Fruit fly (Drosophila melanogaster) whole organism, embryonic: ENCODE results near the gene Dsor1.

Experiments used
- Asciz ChIP-seq: fragments of 200-800 bp; sonication (Bioruptor generic); optimal IDR thresholded peaks from 2 replicates; lab custom pipeline; 2017; ENCODE audit warnings: missing biosample characterization, mild to moderate bottlenecking, missing genetic modification characterization, missing genetic modification reagents
- CG10979 ChIP-seq: fragments of 200-800 bp; sonication (Bioruptor generic); optimal IDR thresholded peaks from 2 replicates; lab custom pipeline; 2018; ENCODE audit warnings: missing biosample characterization, mild to moderate bottlenecking, missing genetic modification characterization, moderate library complexity
- CG11696 ChIP-seq: fragments of 200-800 bp; sonication (Bioruptor generic); IDR thresholded peaks from 2 replicates; pipeline ENCODE4 v1.3.6; 2022; ENCODE audit warnings: missing biosample characterization, missing genetic modification characterization
- CG12236 ChIP-seq: fragments of 200-800 bp; sonication (Bioruptor generic); optimal IDR thresholded peaks from 2 replicates; lab custom pipeline; 2016; ENCODE audit warnings: missing biosample characterization, missing genetic modification characterization
- CG16813 ChIP-seq: fragments of 200-800 bp; sonication (Bioruptor generic); IDR thresholded peaks from 3 replicates; pipeline ENCODE4 v1.3.6; 2022; ENCODE audit warnings: missing biosample characterization, missing genetic modification characterization; ENCODE audit not compliant: partially characterized antibody
- CG17802 ChIP-seq: fragments of 200-800 bp; sonication (Bioruptor generic); optimal IDR thresholded peaks from 2 replicates; lab custom pipeline; 2018; ENCODE audit warnings: missing biosample characterization, mild to moderate bottlenecking, missing genetic modification characterization, moderate library complexity
- CG17829 ChIP-seq: fragments of 200-800 bp; optimal IDR thresholded peaks from 2 replicates; lab custom pipeline; 2019; ENCODE audit warnings: missing biosample characterization, mild to moderate bottlenecking, missing genetic modification characterization, moderate library complexity
- CG18619 ChIP-seq: fragments of 200-800 bp; sonication (Bioruptor generic); optimal IDR thresholded peaks from 3 replicates; lab custom pipeline; 2017; ENCODE audit warnings: missing biosample characterization, mild to moderate bottlenecking, missing genetic modification characterization
- CG2678 ChIP-seq: fragments of 200-800 bp; sonication (Bioruptor generic); optimal IDR thresholded peaks from 3 replicates; lab custom pipeline; 2019; ENCODE audit warnings: missing biosample characterization, mild to moderate bottlenecking, missing genetic modification characterization, moderate library complexity
- CG2889 ChIP-seq: fragments of 200-800 bp; sonication (Bioruptor generic); IDR thresholded peaks from 3 replicates; pipeline ENCODE4 v1.3.6; 2022; ENCODE audit warnings: missing biosample characterization, missing genetic modification characterization
- CG30403 ChIP-seq: fragments of 200-800 bp; sonication (Bioruptor generic); optimal IDR thresholded peaks from 3 replicates; lab custom pipeline; 2016; ENCODE audit warnings: missing biosample characterization, missing genetic modification characterization
- CG3407 ChIP-seq: fragments of 200-800 bp; sonication (Bioruptor generic); optimal IDR thresholded peaks from 2 replicates; lab custom pipeline; 2018; ENCODE audit warnings: missing biosample characterization, mild to moderate bottlenecking, missing genetic modification characterization
- CG34422 ChIP-seq: fragments of 200-800 bp; sonication (Bioruptor generic); IDR thresholded peaks from 3 replicates; pipeline ENCODE4 v1.3.6; 2022; ENCODE audit warnings: missing biosample characterization, missing genetic modification characterization
- CG4707 ChIP-seq: fragments of 200-800 bp; sonication (Bioruptor generic); optimal IDR thresholded peaks from 2 replicates; lab custom pipeline; 2018; ENCODE audit warnings: missing biosample characterization, mild to moderate bottlenecking, missing genetic modification characterization, moderate library complexity
- CG4820 ChIP-seq: fragments of 200-800 bp; sonication (Bioruptor generic); optimal IDR thresholded peaks from 3 replicates; lab custom pipeline; 2016; ENCODE audit warnings: missing biosample characterization, missing genetic modification characterization
- CG5953 ChIP-seq: fragments of 200-800 bp; sonication (Bioruptor generic); IDR thresholded peaks from 2 replicates; pipeline ENCODE4 v1.3.6; 2022; ENCODE audit warnings: missing biosample characterization, missing genetic modification characterization
- CG7271 ChIP-seq: fragments of 200-800 bp; sonication (Bioruptor generic); optimal IDR thresholded peaks from 2 replicates; lab custom pipeline; 2018; ENCODE audit warnings: missing biosample characterization, mild to moderate bottlenecking, missing genetic modification characterization, moderate library complexity
- CG7556 ChIP-seq: fragments of 200-800 bp; sonication (Bioruptor generic); optimal IDR thresholded peaks from 2 replicates; lab custom pipeline; 2017; ENCODE audit warnings: missing biosample characterization, mild to moderate bottlenecking, missing genetic modification characterization
- CHES-1-like ChIP-seq: fragments of 200-800 bp; sonication (Bioruptor generic); optimal IDR thresholded peaks from 2 replicates; lab custom pipeline; 2016; ENCODE audit warnings: missing biosample characterization, missing genetic modification characterization
- Dad ChIP-seq: fragments of 200-800 bp; sonication (Bioruptor generic); optimal IDR thresholded peaks from 3 replicates; lab custom pipeline; 2016; ENCODE audit warnings: missing biosample characterization, missing genetic modification characterization
- Dbx ChIP-seq: fragments of 200-800 bp; sonication (Bioruptor generic); IDR thresholded peaks from 3 replicates; pipeline ENCODE4 v1.3.6; 2022; ENCODE audit warnings: missing biosample characterization, missing genetic modification characterization
- Fer3 ChIP-seq: fragments of 200-800 bp; sonication (Bioruptor generic); optimal IDR thresholded peaks from 2 replicates; lab custom pipeline; 2018; ENCODE audit warnings: missing biosample characterization, mild to moderate bottlenecking, missing genetic modification characterization, moderate library complexity
- Gug ChIP-seq: fragments of 200-800 bp; sonication (Bioruptor generic); IDR thresholded peaks from 4 replicates; pipeline ENCODE4 v1.3.6; 2022; ENCODE audit warnings: missing biosample characterization, missing genetic modification characterization
- Hsf ChIP-seq: fragments of 200-800 bp; sonication (Bioruptor generic); optimal IDR thresholded peaks from 3 replicates; lab custom pipeline; 2016; ENCODE audit warnings: missing biosample characterization, missing genetic modification characterization
- MESR4 ChIP-seq: fragments of 200-800 bp; sonication (Bioruptor generic); optimal IDR thresholded peaks from 2 replicates; lab custom pipeline; 2018; ENCODE audit warnings: missing biosample characterization, mild to moderate bottlenecking, missing genetic modification characterization, moderate library complexity
- NC2α ChIP-seq: fragments of 200-800 bp; sonication (Bioruptor generic); optimal IDR thresholded peaks from 2 replicates; lab custom pipeline; 2016; ENCODE audit warnings: missing biosample characterization, missing genetic modification characterization
- Neu2 ChIP-seq: fragments of 200-800 bp; sonication (Bioruptor generic); optimal IDR thresholded peaks from 3 replicates; lab custom pipeline; 2016; ENCODE audit warnings: missing biosample characterization, missing genetic modification characterization, borderline replicate concordance
- Opbp ChIP-seq: fragments of 200-800 bp; sonication (Bioruptor generic); IDR thresholded peaks from 3 replicates; pipeline ENCODE4 v1.3.6; 2022; ENCODE audit warnings: missing biosample characterization, missing genetic modification characterization; ENCODE audit not compliant: partially characterized antibody
- Sin3A ChIP-seq: fragments of >200 bp; optimal IDR thresholded peaks from 2 replicates; lab custom pipeline; 2018
- ase ChIP-seq: fragments of 200-800 bp; sonication (Bioruptor generic); IDR thresholded peaks from 3 replicates; pipeline ENCODE4 v1.3.6; 2022; ENCODE audit warnings: missing biosample characterization, missing genetic modification characterization
- emc ChIP-seq: fragments of 200-800 bp; sonication (Bioruptor generic); optimal IDR thresholded peaks from 2 replicates; lab custom pipeline; 2016; ENCODE audit warnings: missing biosample characterization, missing genetic modification characterization
- exex ChIP-seq: fragments of 200-800 bp; sonication (Bioruptor generic); optimal IDR thresholded peaks from 4 replicates; lab custom pipeline; 2018; ENCODE audit warnings: missing biosample characterization, mild to moderate bottlenecking, missing genetic modification characterization, moderate library complexity
- gce ChIP-seq: fragments of 200-800 bp; sonication (Bioruptor generic); IDR thresholded peaks from 3 replicates; pipeline ENCODE4 v1.3.6; 2022; ENCODE audit warnings: missing biosample characterization, missing genetic modification characterization
- gcm ChIP-seq: fragments of 200-800 bp; sonication (Bioruptor generic); optimal IDR thresholded peaks from 2 replicates; lab custom pipeline; 2019; ENCODE audit warnings: missing biosample characterization, mild to moderate bottlenecking, missing genetic modification characterization, moderate library complexity
- gem ChIP-seq: fragments of 200-800 bp; sonication (Bioruptor generic); optimal IDR thresholded peaks from 2 replicates; lab custom pipeline; 2019; ENCODE audit warnings: missing biosample characterization, mild to moderate bottlenecking, missing genetic modification characterization, moderate library complexity
- ham ChIP-seq: fragments of 200-800 bp; sonication (Bioruptor generic); IDR thresholded peaks from 2 replicates; pipeline ENCODE4 v1.3.6; 2022; ENCODE audit warnings: missing biosample characterization, missing genetic modification characterization
- hbn ChIP-seq: fragments of 200-800 bp; sonication (Bioruptor generic); IDR thresholded peaks from 2 replicates; pipeline ENCODE4 v1.3.6; 2022; ENCODE audit warnings: missing biosample characterization, missing genetic modification characterization; ENCODE audit not compliant: partially characterized antibody
- ind ChIP-seq: fragments of 200-800 bp; sonication (Bioruptor generic); optimal IDR thresholded peaks from 3 replicates; lab custom pipeline; 2016; ENCODE audit warnings: missing biosample characterization, missing genetic modification characterization
- mirr ChIP-seq: fragments of 200-800 bp; sonication (Bioruptor generic); optimal IDR thresholded peaks from 3 replicates; lab custom pipeline; 2018; ENCODE audit warnings: missing biosample characterization, mild to moderate bottlenecking, missing genetic modification characterization
- nau ChIP-seq: fragments of 200-800 bp; sonication (Bioruptor generic); optimal IDR thresholded peaks from 3 replicates; lab custom pipeline; 2017; ENCODE audit warnings: missing biosample characterization, mild to moderate bottlenecking, missing genetic modification characterization, missing genetic modification reagents
- pho ChIP-seq: fragments of 200-800 bp; sonication (Bioruptor generic); optimal IDR thresholded peaks from 2 replicates; lab custom pipeline; 2016; ENCODE audit warnings: missing biosample characterization, missing genetic modification characterization
- prd ChIP-seq, 3 experiments: fragments of >200 bp in 2 of 3; fragments of 200-800 bp in 1 of 3; sonication (Bioruptor generic) in 1 of 3; optimal IDR thresholded peaks in 2 of 3; IDR thresholded peaks in 1 of 3; 2 replicates in 2 of 3; 3 replicates in 1 of 3; pipeline versions ENCODE4 v1.3.6 to Lab custom; 2017 to 2022; ENCODE audit warnings: missing biosample characterization in 1 of 3, missing genetic modification characterization in 1 of 3
- sc ChIP-seq, 3 experiments: fragments of >200 bp in 2 of 3; fragments of 200-800 bp in 1 of 3; sonication (Bioruptor generic) in 1 of 3; optimal IDR thresholded peaks; 2 replicates in 2 of 3; 3 replicates in 1 of 3; lab custom pipeline; 2017; ENCODE audit warnings: mild to moderate bottlenecking in 1 of 3, missing biosample characterization in 1 of 3, missing genetic modification characterization in 1 of 3, missing genetic modification reagents in 1 of 3
- schlank ChIP-seq: fragments of 200-800 bp; sonication (Bioruptor generic); optimal IDR thresholded peaks from 2 replicates; lab custom pipeline; 2018; ENCODE audit warnings: missing biosample characterization, mild to moderate bottlenecking, missing genetic modification characterization
- sisA ChIP-seq: fragments of 200-800 bp; sonication (Bioruptor generic); IDR thresholded peaks from 2 replicates; pipeline ENCODE4 v1.3.6; 2022; ENCODE audit warnings: missing biosample characterization, missing genetic modification characterization
- toy ChIP-seq: fragments of 200-800 bp; sonication (Bioruptor generic); IDR thresholded peaks from 2 replicates; pipeline ENCODE4 v1.3.6; 2022; ENCODE audit warnings: missing biosample characterization, missing genetic modification characterization
- ttk ChIP-seq: fragments of 200-800 bp; sonication (Bioruptor generic); IDR thresholded peaks from 2 replicates; pipeline ENCODE4 v2.1.2; 2022; ENCODE audit warnings: missing biosample characterization, missing genetic modification characterization
- vnd ChIP-seq: fragments of 200-800 bp; sonication (Bioruptor generic); IDR thresholded peaks from 3 replicates; pipeline ENCODE4 v1.3.6; 2022; ENCODE audit warnings: missing biosample characterization, missing genetic modification characterization; ENCODE audit not compliant: partially characterized antibody

Dsor1 gene

dm6 chrX:9201866-9202681, 45.1 kb upstream of the Dsor1 start (continued):
- TF ChIP-seq Fer3 (tag; lab: Kevin White, UChicago) (peak; percentile 87), CG11696 (GFP tag; lab: Robert Waterston, UW) (peak; percentile 72), vnd (no peak), emc (GFP tag; lab: Kevin White, UChicago) (no peak), CG4820 (GFP tag; lab: Kevin White, UChicago) (no peak), Gug (GFP tag; lab: Robert Waterston, UW) (peak; percentile 94), CG30403 (GFP tag; lab: Kevin White, UChicago) (peak; percentile 54), prd (optimal IDR thresholded peaks at IDR 0.05; lab: Kevin White, UChicago) (no peak), prd (GFP tag; IDR thresholded peaks at IDR 0.05; lab: Robert Waterston, UW) (peak; percentile 83), CG2678 (tag; lab: Kevin White, UChicago) (peak; percentile 88), hbn (GFP tag; lab: Robert Waterston, UW) (no peak), CG10979 (tag; lab: Kevin White, UChicago) (peak; percentile 57), CG17802 (tag; lab: Kevin White, UChicago) (no peak), Hsf (peak; percentile 8), Neu2 (no peak), schlank (tag; lab: Kevin White, UChicago) (peak; percentile 78), ase (GFP tag; lab: Robert Waterston, UW) (peak; percentile 59; the same call in 1 of the 3 replicates), pho (GFP tag; lab: Kevin White, UChicago) (no peak), CG18619 (GFP tag; lab: Kevin White, UChicago) (peak; percentile 71), CHES-1-like (GFP tag; lab: Kevin White, UChicago) (no peak), ham (GFP tag; lab: Robert Waterston, UW) (peak; percentile 79), CG4707 (GFP tag; lab: Kevin White, UChicago) (no peak), CG34422 (GFP tag; lab: Robert Waterston, UW) (peak; percentile 85), MESR4 (no peak), mirr (GFP tag; lab: Kevin White, UChicago) (peak; percentile 77), Asciz (no peak), gcm (GFP tag; lab: Kevin White, UChicago) (peak; percentile 19), nau (GFP tag; lab: Kevin White, UChicago) (no peak), ttk (GFP tag; lab: Robert Waterston, UW) (peak; percentile 68), gce (GFP tag; lab: Robert Waterston, UW) (peak; percentile 34; the same call in 1 of the 3 replicates), CG7556 (GFP tag; lab: Kevin White, UChicago) (peak; percentile 83), CG12236 (GFP tag; lab: Kevin White, UChicago) (no peak), toy (GFP tag; lab: Robert Waterston, UW) (peak; percentile 66), gem (tag; lab: Kevin White, UChicago) (peak; percentile 80), NC2α (no peak), CG16813 (GFP tag; lab: Robert Waterston, UW) (no peak), CG3407 (GFP tag; lab: Kevin White, UChicago) (no peak), sisA (GFP tag; lab: Robert Waterston, UW) (peak; percentile 61), Dad (GFP tag; lab: Kevin White, UChicago) (no peak), sc (optimal IDR thresholded peaks at IDR 0.05; lab: Kevin White, UChicago) (no peak), sc (GFP tag; optimal IDR thresholded peaks at IDR 0.05; lab: Kevin White, UChicago) (no peak), exex (peak; percentile 53), ind (GFP tag; lab: Kevin White, UChicago) (peak; percentile 51), CG2889 (peak; percentile 69; the same call in 2 of the 3 replicates), CG5953 (GFP tag; lab: Robert Waterston, UW) (no peak), CG7271 (tag; lab: Kevin White, UChicago) (no peak), Opbp (GFP tag; lab: Robert Waterston, UW) (no peak), Sin3A (lab: Kevin White, UChicago) (no peak), Dbx (GFP tag; lab: Robert Waterston, UW) (peak; percentile 94), CG17829 (tag; lab: Kevin White, UChicago) (peak; percentile 41)
